Fruit fly (Drosophila melanogaster) whole organism, adult: ENCODE measurements around the gene CG3213.

Source experiments
- CG11617 ChIP-seq: fragments of 200-800 bp; sonication (Bioruptor generic); optimal IDR thresholded peaks from 2 replicates; lab custom pipeline; 2017; ENCODE audit warnings: mild to moderate bottlenecking, missing biosample characterization, missing genetic modification reagents, missing genetic modification characterization
- CG14711 ChIP-seq: fragments of 200-800 bp; sonication (Bioruptor generic); optimal IDR thresholded peaks from 2 replicates; lab custom pipeline; 2018; ENCODE audit warnings: missing biosample characterization, mild to moderate bottlenecking, missing genetic modification characterization, moderate library complexity
- CG33017 ChIP-seq: fragments of 200-800 bp; sonication (Bioruptor generic); optimal IDR thresholded peaks from 2 replicates; lab custom pipeline; 2018; ENCODE audit warnings: missing biosample characterization, mild to moderate bottlenecking, missing genetic modification characterization, moderate library complexity
- CG5204 ChIP-seq: fragments of 200-800 bp; sonication (Bioruptor generic); optimal IDR thresholded peaks from 2 replicates; lab custom pipeline; 2016; ENCODE audit warnings: missing biosample characterization, missing genetic modification characterization
- Hr96 ChIP-seq: fragments of 200-800 bp; sonication (Bioruptor generic); optimal IDR thresholded peaks from 2 replicates; lab custom pipeline; 2016; ENCODE audit warnings: missing biosample characterization, missing genetic modification characterization
- Mnt ChIP-seq: fragments of 200-800 bp; sonication (Bioruptor generic); optimal IDR thresholded peaks from 2 replicates; lab custom pipeline; 2016; ENCODE audit warnings: missing biosample characterization, mild to moderate bottlenecking, missing genetic modification characterization
- bab1 ChIP-seq: fragments of 200-800 bp; sonication (Bioruptor generic); optimal IDR thresholded peaks from 3 replicates; lab custom pipeline; 2019; ENCODE audit warnings: missing biosample characterization, mild to moderate bottlenecking, missing genetic modification characterization, moderate library complexity
- cnc ChIP-seq, 2 experiments: fragments of >200 bp; optimal IDR thresholded peaks; 2 replicates each; lab custom pipeline; 2017
- ovo ChIP-seq: fragments of 200-800 bp; sonication (Bioruptor generic); optimal IDR thresholded peaks from 2 replicates; lab custom pipeline; 2016; ENCODE audit warnings: missing biosample characterization, missing genetic modification characterization
- pad ChIP-seq: fragments of 200-800 bp; sonication (Bioruptor generic); optimal IDR thresholded peaks from 3 replicates; lab custom pipeline; 2017; ENCODE audit warnings: missing biosample characterization, missing genetic modification characterization, mild to moderate bottlenecking, moderate library complexity, missing genetic modification reagents

- TF ChIP-seq Hr96 (GFP tag; lab: Kevin White, UChicago) = no peak
- TF ChIP-seq CG5204 (GFP tag; lab: Kevin White, UChicago) = no peak
- no peak for TF ChIP-seq Mnt (GFP tag; lab: Kevin White, UChicago)
- TF ChIP-seq CG14711 = no peak
- TF ChIP-seq CG33017 = no peak
- no peak for TF ChIP-seq cnc (optimal IDR thresholded peaks at IDR 0.05; lab: Kevin White, UChicago)
- TF ChIP-seq ovo (GFP tag; lab: Kevin White, UChicago) = no peak
- no peak for TF ChIP-seq CG11617
- no peak for TF ChIP-seq bab1
- TF ChIP-seq pad (GFP tag; lab: Kevin White, UChicago) = no peak
These were observed 34.5 kb upstream of the CG3213 start for dm6 chr2L:3553902-3554301.
